Worm (Caenorhabditis elegans) whole organism, young adult: Measurements from ENCODE around the gene Y4C6B.7.
A peak's percentile ranks its signal among the peaks of the same experiment; 100 is the strongest.

Experiments used
- B0019.2 ChIP-seq: fragments of 200-800 bp; sonication (Bioruptor generic); conservative IDR thresholded peaks from 2 replicates; pipeline ENCODE4 v1.3.6; 2022; ENCODE audit warnings: missing genetic modification reagents, missing genetic modification characterization, missing compliant biosample characterization
- B0261.1 ChIP-seq: sonication (generic microtip); optimal IDR thresholded peaks from 2 replicates; lab custom pipeline; 2016; ENCODE audit warnings: mild to moderate bottlenecking, missing genetic modification characterization, moderate library complexity, missing compliant biosample characterization
- C17E4.6 ChIP-seq: fragments of 200-800 bp; sonication (Bioruptor generic); IDR thresholded peaks from 2 replicates; pipeline ENCODE4 v1.3.6; 2022; ENCODE audit warnings: missing genetic modification reagents, missing genetic modification characterization, missing compliant biosample characterization
- D2030.7 ChIP-seq: fragments of 200-800 bp; sonication (Bioruptor generic); IDR thresholded peaks from 2 replicates; pipeline ENCODE4 v1.3.6; 2022; ENCODE audit warnings: missing genetic modification reagents, missing genetic modification characterization, missing compliant biosample characterization
- F22D6.2 ChIP-seq: sonication (generic microtip); optimal IDR thresholded peaks from 2 replicates; lab custom pipeline; 2016; ENCODE audit warnings: mild to moderate bottlenecking, missing genetic modification characterization, missing compliant biosample characterization
- F33H1.4 ChIP-seq: fragments of 200-800 bp; sonication (Bioruptor generic); IDR thresholded peaks from 2 replicates; pipeline ENCODE4 v1.3.6; 2022; ENCODE audit warnings: missing genetic modification reagents, missing genetic modification characterization, missing compliant biosample characterization
- F37B4.10 ChIP-seq: fragments of 200-800 bp; sonication (Bioruptor generic); IDR thresholded peaks from 2 replicates; pipeline ENCODE4 v1.3.6; 2022; ENCODE audit warnings: missing genetic modification characterization, missing compliant biosample characterization
- F52B5.7 ChIP-seq: sonication (generic microtip); optimal IDR thresholded peaks from 2 replicates; lab custom pipeline; 2016; ENCODE audit warnings: mild to moderate bottlenecking, missing genetic modification characterization, missing compliant biosample characterization
- F55B11.4 ChIP-seq: sonication (generic microtip); optimal IDR thresholded peaks from 2 replicates; lab custom pipeline; 2016; ENCODE audit warnings: missing compliant biosample characterization, missing genetic modification characterization, borderline replicate concordance; ENCODE audit not compliant: insufficient read depth
- F57A8.1 ChIP-seq: fragments of 200-800 bp; sonication (Bioruptor generic); optimal IDR thresholded peaks from 2 replicates; lab custom pipeline; 2018; ENCODE audit warnings: mild to moderate bottlenecking, missing genetic modification characterization, moderate library complexity, missing compliant biosample characterization
- T26A5.8 ChIP-seq: sonication (generic microtip); optimal IDR thresholded peaks from 2 replicates; lab custom pipeline; 2016; ENCODE audit warnings: missing genetic modification characterization, missing compliant biosample characterization
- Y53G8AR.9 ChIP-seq: fragments of 200-800 bp; sonication (Bioruptor generic); conservative IDR thresholded peaks from 2 replicates; pipeline ENCODE4 v1.3.6; 2022; ENCODE audit warnings: missing genetic modification reagents, missing genetic modification characterization, missing compliant biosample characterization
- Y56A3A.18 ChIP-seq: fragments of 200-800 bp; sonication (Bioruptor generic); IDR thresholded peaks from 2 replicates; pipeline ENCODE4 v1.3.6; 2022; ENCODE audit warnings: missing genetic modification reagents, missing genetic modification characterization, missing compliant biosample characterization
- ZK185.1 ChIP-seq: sonication (generic microtip); optimal IDR thresholded peaks from 2 replicates; lab custom pipeline; 2016; ENCODE audit warnings: mild to moderate bottlenecking, missing genetic modification characterization, missing compliant biosample characterization; ENCODE audit not compliant: poor library complexity, severe bottlenecking
- akir-1 ChIP-seq: fragments of 200-800 bp; sonication (Bioruptor generic); optimal IDR thresholded peaks from 2 replicates; lab custom pipeline; 2018; ENCODE audit warnings: mild to moderate bottlenecking, missing genetic modification characterization, moderate library complexity, missing compliant biosample characterization
- ama-1 ChIP-seq, 3 experiments: fragments of 150-350 bp in 1 of 3; sonication (generic microtip) in 2 of 3; optimal IDR thresholded peaks; 2 replicates each; lab custom pipeline; 2014 to 2018; ENCODE audit warnings: missing biosample characterization in 2 of 3, missing genetic modification characterization in 2 of 3, missing genetic modification reagents in 2 of 3
- aptf-2 ChIP-seq: fragments of 200-800 bp; sonication (Bioruptor generic); conservative IDR thresholded peaks from 2 replicates; pipeline ENCODE4 v1.3.6; 2022; ENCODE audit warnings: missing genetic modification reagents, missing genetic modification characterization, missing compliant biosample characterization
- attf-5 ChIP-seq: fragments of 200-800 bp; sonication (Bioruptor generic); optimal IDR thresholded peaks from 2 replicates; lab custom pipeline; 2018; ENCODE audit warnings: mild to moderate bottlenecking, missing genetic modification characterization, missing compliant biosample characterization
- bed-1 ChIP-seq: fragments of 200-800 bp; sonication (Bioruptor generic); IDR thresholded peaks from 2 replicates; pipeline ENCODE4 v1.3.6; 2022; ENCODE audit warnings: missing genetic modification reagents, missing genetic modification characterization, missing compliant biosample characterization
- bed-2 ChIP-seq: fragments of 200-800 bp; sonication (Bioruptor generic); IDR thresholded peaks from 2 replicates; pipeline ENCODE4 v1.3.6; 2022; ENCODE audit warnings: missing genetic modification reagents, missing genetic modification characterization, missing compliant biosample characterization
- ceh-79 ChIP-seq: sonication (generic microtip); optimal IDR thresholded peaks from 2 replicates; lab custom pipeline; 2017; ENCODE audit warnings: mild to moderate bottlenecking, missing genetic modification characterization, missing compliant biosample characterization
- ceh-91 ChIP-seq: fragments of 200-800 bp; sonication (Bioruptor generic); IDR thresholded peaks from 2 replicates; pipeline ENCODE4 v1.3.6; 2022; ENCODE audit warnings: missing genetic modification reagents, missing genetic modification characterization, missing compliant biosample characterization
- chd-7 ChIP-seq: sonication (generic microtip); optimal IDR thresholded peaks from 2 replicates; lab custom pipeline; 2016; ENCODE audit warnings: mild to moderate bottlenecking, missing genetic modification characterization, moderate library complexity, missing compliant biosample characterization
- die-1 ChIP-seq: sonication (generic microtip); optimal IDR thresholded peaks from 2 replicates; lab custom pipeline; 2016; ENCODE audit warnings: missing genotype, mild to moderate bottlenecking, missing genetic modification characterization, missing compliant biosample characterization
- ekl-4 ChIP-seq: fragments of 200-800 bp; sonication (Bioruptor generic); IDR thresholded peaks from 2 replicates; pipeline ENCODE4 v1.3.6; 2022; ENCODE audit warnings: missing genetic modification reagents, missing genetic modification characterization, missing compliant biosample characterization
- him-1 ChIP-seq: sonication (generic microtip); optimal IDR thresholded peaks from 2 replicates; lab custom pipeline; 2016; ENCODE audit warnings: missing genotype, missing genetic modification reagents, missing genetic modification characterization, missing compliant biosample characterization
- hrde-1 ChIP-seq: sonication (generic microtip); optimal IDR thresholded peaks from 2 replicates; lab custom pipeline; 2016; ENCODE audit warnings: missing genetic modification characterization, mild to moderate bottlenecking, missing compliant biosample characterization, moderate library complexity, missing genotype, missing genetic modification reagents, borderline replicate concordance
- let-607 ChIP-seq, 2 experiments: fragments of 200-800 bp in 1 of 2; sonication (Bioruptor generic) in 1 of 2; sonication (generic microtip) in 1 of 2; optimal IDR thresholded peaks; 2 replicates each; lab custom pipeline; 2016 to 2018; ENCODE audit warnings: mild to moderate bottlenecking in 2 of 2, missing compliant biosample characterization in 2 of 2, missing genetic modification characterization in 2 of 2, moderate library complexity in 2 of 2, missing genotype in 1 of 2
- lin-35 ChIP-seq, 3 experiments: fragments of 150-350 bp in 2 of 3; sonication (generic microtip) in 1 of 3; optimal IDR thresholded peaks; 2 replicates each; lab custom pipeline; 2014 to 2018; ENCODE audit warnings: missing biosample characterization in 3 of 3, missing genetic modification characterization in 3 of 3, missing genetic modification reagents in 3 of 3
- lin-40 ChIP-seq: sonication (generic microtip); optimal IDR thresholded peaks from 2 replicates; lab custom pipeline; 2016; ENCODE audit warnings: missing genetic modification characterization, mild to moderate bottlenecking, missing compliant biosample characterization, missing genotype, missing genetic modification reagents
- lin-54 ChIP-seq: fragments of 200-800 bp; sonication (Bioruptor generic); optimal IDR thresholded peaks from 2 replicates; lab custom pipeline; 2018; ENCODE audit warnings: mild to moderate bottlenecking, missing genetic modification characterization, missing compliant biosample characterization
- madf-10 ChIP-seq: sonication (generic microtip); optimal IDR thresholded peaks from 2 replicates; lab custom pipeline; 2016; ENCODE audit warnings: mild to moderate bottlenecking, missing genetic modification characterization, missing compliant biosample characterization
- madf-6 ChIP-seq: fragments of 200-800 bp; sonication (Bioruptor generic); IDR thresholded peaks from 2 replicates; pipeline ENCODE4 v1.3.6; 2022; ENCODE audit warnings: missing genetic modification reagents, missing genetic modification characterization, missing compliant biosample characterization
- madf-8 ChIP-seq: fragments of 200-800 bp; sonication (Bioruptor generic); conservative IDR thresholded peaks from 2 replicates; pipeline ENCODE4 v1.3.6; 2022; ENCODE audit warnings: missing genetic modification reagents, missing genetic modification characterization, missing compliant biosample characterization
- mxl-1 ChIP-seq: sonication (generic microtip); optimal IDR thresholded peaks from 2 replicates; lab custom pipeline; 2016; ENCODE audit warnings: missing genetic modification characterization, missing compliant biosample characterization
- pbrm-1 ChIP-seq: fragments of 200-800 bp; sonication (Bioruptor generic); IDR thresholded peaks from 2 replicates; pipeline ENCODE4 v1.3.6; 2022; ENCODE audit warnings: missing genetic modification reagents, missing genetic modification characterization, missing compliant biosample characterization
- pha-4 ChIP-seq: fragments of 150-350 bp; sonication (generic microtip); optimal IDR thresholded peaks from 2 replicates; lab custom pipeline; 2014; ENCODE audit warnings: missing biosample characterization, missing genetic modification reagents, missing genetic modification characterization
- rcor-1 ChIP-seq: fragments of 200-800 bp; sonication (Bioruptor generic); IDR thresholded peaks from 2 replicates; pipeline ENCODE4 v1.3.6; 2022; ENCODE audit warnings: missing genetic modification reagents, missing genetic modification characterization, missing compliant biosample characterization
- snpc-1.1 ChIP-seq: sonication (generic microtip); optimal IDR thresholded peaks from 2 replicates; lab custom pipeline; 2017; ENCODE audit warnings: missing genetic modification characterization, mild to moderate bottlenecking, missing compliant biosample characterization, antibody characterized with exemption, moderate library complexity, missing genotype, missing genetic modification reagents; ENCODE audit not compliant: insufficient read depth
- snpc-4 ChIP-seq, 5 experiments: fragments of 150-350 bp in 1 of 5; sonication (generic microtip) in 4 of 5; optimal IDR thresholded peaks; 2 replicates each; lab custom pipeline; 2014 to 2018; ENCODE audit warnings: missing genetic modification characterization in 5 of 5, missing biosample characterization in 3 of 5, antibody characterized with exemption in 2 of 5, mild to moderate bottlenecking in 2 of 5, missing compliant biosample characterization in 2 of 5, missing genotype in 2 of 5, moderate library complexity in 2 of 5, missing genetic modification reagents in 1 of 5
- somi-1 ChIP-seq: fragments of 200-800 bp; sonication (Bioruptor generic); optimal IDR thresholded peaks from 2 replicates; lab custom pipeline; 2018; ENCODE audit warnings: mild to moderate bottlenecking, missing genetic modification characterization, missing compliant biosample characterization
- unc-62 ChIP-seq: fragments of 150-350 bp; optimal IDR thresholded peaks from 2 replicates; lab custom pipeline; 2014; ENCODE audit warnings: missing biosample characterization, missing genetic modification reagents, missing genetic modification characterization
- xnd-1 ChIP-seq: sonication (generic microtip); optimal IDR thresholded peaks from 2 replicates; lab custom pipeline; 2016; ENCODE audit warnings: missing genotype, missing genetic modification reagents, missing genetic modification characterization, missing compliant biosample characterization
- ztf-18 ChIP-seq: sonication (generic microtip); optimal IDR thresholded peaks from 2 replicates; lab custom pipeline; 2016; ENCODE audit warnings: missing genotype, mild to moderate bottlenecking, missing genetic modification characterization, missing compliant biosample characterization
- ztf-25 ChIP-seq: fragments of 200-800 bp; sonication (Bioruptor generic); IDR thresholded peaks from 2 replicates; pipeline ENCODE4 v1.3.6; 2022; ENCODE audit warnings: missing genetic modification reagents, missing genetic modification characterization, missing compliant biosample characterization
- ztf-26 ChIP-seq: sonication (generic microtip); optimal IDR thresholded peaks from 2 replicates; lab custom pipeline; 2017; ENCODE audit warnings: missing genetic modification characterization, missing compliant biosample characterization
- ztf-28 ChIP-seq: fragments of 200-800 bp; sonication (Bioruptor generic); IDR thresholded peaks from 2 replicates; pipeline ENCODE4 v1.3.6; 2022; ENCODE audit warnings: missing genetic modification reagents, missing genetic modification characterization, missing compliant biosample characterization

Y4C6B.7 gene

ce11 chrIV:5334518-5334917 is 18.7 kb downstream of the Y4C6B.7 start (continued):
- TF ChIP-seq lin-35 (GFP tag; optimal IDR thresholded peaks at IDR 0.05; lab: Kevin White, UChicago), result no peak
- no peak for TF ChIP-seq xnd-1
- no peak for TF ChIP-seq aptf-2 (GFP tag; lab: Robert Waterston, UW)
- TF ChIP-seq ceh-91 (GFP tag; lab: Robert Waterston, UW), result no peak
- no peak for TF ChIP-seq T26A5.8 (tag; lab: Kevin White, UChicago)
- TF ChIP-seq unc-62 (GFP tag; lab: Kevin White, UChicago), result no peak
- TF ChIP-seq ekl-4 (GFP tag; lab: Robert Waterston, UW), result no peak
- TF ChIP-seq ztf-28 (GFP tag; lab: Robert Waterston, UW), result no peak
- TF ChIP-seq madf-8 (GFP tag; lab: Robert Waterston, UW), result no peak
- peak; percentile 42 for TF ChIP-seq snpc-1.1 (tag; lab: Kevin White, UChicago)
- no peak for TF ChIP-seq F55B11.4 (tag; lab: Kevin White, UChicago)
- TF ChIP-seq C17E4.6 (GFP tag; lab: Robert Waterston, UW), result no peak
- no peak for TF ChIP-seq F57A8.1 (GFP tag; lab: Kevin White, UChicago)
- no peak for TF ChIP-seq akir-1
- TF ChIP-seq die-1 (tag; lab: Kevin White, UChicago), result peak; percentile 60
- TF ChIP-seq ZK185.1 (tag; lab: Kevin White, UChicago), result peak; percentile 87
- TF ChIP-seq F37B4.10 (GFP tag; lab: Robert Waterston, UW), result no peak
- no peak for TF ChIP-seq lin-54 (GFP tag; lab: Kevin White, UChicago)
- no peak for TF ChIP-seq pha-4 (tag; lab: Kevin White, UChicago)
- TF ChIP-seq somi-1 (GFP tag; lab: Kevin White, UChicago), result no peak
- peak; percentile 27 for TF ChIP-seq attf-5 (GFP tag; lab: Kevin White, UChicago)
- TF ChIP-seq ztf-26 (tag; lab: Kevin White, UChicago), result peak; percentile 21
- no peak for TF ChIP-seq bed-2 (GFP tag; lab: Robert Waterston, UW)
- TF ChIP-seq madf-10 (tag; lab: Kevin White, UChicago), result peak; percentile 26
- TF ChIP-seq Y53G8AR.9, result no peak
- TF ChIP-seq B0019.2 (GFP tag; lab: Robert Waterston, UW), result no peak
- peak; percentile 77 for TF ChIP-seq B0261.1 (tag; lab: Kevin White, UChicago)
- TF ChIP-seq ztf-25 (GFP tag; lab: Robert Waterston, UW), result no peak
- no peak for TF ChIP-seq hrde-1 (tag; lab: Kevin White, UChicago)
- no peak for TF ChIP-seq D2030.7 (GFP tag; lab: Robert Waterston, UW)
- peak; percentile 77 for TF ChIP-seq snpc-4 (GFP tag; optimal IDR thresholded peaks at IDR 0.05; lab: Kevin White, UChicago)
- peak; percentile 46 to 93 (median 92) for TF ChIP-seq snpc-4 (tag; optimal IDR thresholded peaks at IDR 0.05; lab: Kevin White, UChicago)
- TF ChIP-seq chd-7, result no peak
- TF ChIP-seq ama-1 (optimal IDR thresholded peaks at IDR 0.05; lab: Kevin White, UChicago), result no peak
- peak in 1 of 2 experiments; percentile 66 for TF ChIP-seq ama-1 (GFP tag; optimal IDR thresholded peaks at IDR 0.05; lab: Kevin White, UChicago)
- TF ChIP-seq let-607 (tag; optimal IDR thresholded peaks at IDR 0.05; lab: Kevin White, UChicago), result peak in 1 of 2 experiments; percentile 45
- TF ChIP-seq pbrm-1 (GFP tag; lab: Robert Waterston, UW), result no peak
- no peak for TF ChIP-seq F22D6.2 (tag; lab: Kevin White, UChicago)
- no peak for TF ChIP-seq ceh-79 (tag; lab: Kevin White, UChicago)
- 0 out of 2 replicates have a peak, but pooled peaks have one; percentile 51 for TF ChIP-seq Y56A3A.18 (GFP tag; lab: Robert Waterston, UW)
- no peak for TF ChIP-seq mxl-1 (tag; lab: Kevin White, UChicago)
- TF ChIP-seq bed-1 (GFP tag; lab: Robert Waterston, UW), result no peak
- peak; percentile 43 for TF ChIP-seq lin-40 (tag; lab: Kevin White, UChicago)
- TF ChIP-seq F52B5.7, result no peak
- TF ChIP-seq him-1 (tag; lab: Kevin White, UChicago), result peak; percentile 53
- peak; percentile 55 for TF ChIP-seq ztf-18 (tag; lab: Kevin White, UChicago)
- peak; percentile 77 for TF ChIP-seq rcor-1
- peak; percentile 17 for TF ChIP-seq F33H1.4
- no peak for TF ChIP-seq madf-6 (GFP tag; lab: Robert Waterston, UW)
